Worm (Caenorhabditis elegans) whole organism, young adult: Measurements from ENCODE around the gene ubc-1.
A peak's percentile ranks its signal among the peaks of the same experiment; 100 is the strongest.

Experiments
- B0261.1 ChIP-seq: sonication (generic microtip); optimal IDR thresholded peaks from 2 replicates; lab custom pipeline; 2016; ENCODE audit warnings: mild to moderate bottlenecking, missing genetic modification characterization, moderate library complexity, missing compliant biosample characterization
- B0336.3 ChIP-seq: fragments of 200-800 bp; sonication (Bioruptor generic); IDR thresholded peaks from 2 replicates; pipeline ENCODE4 v1.3.6; 2022; ENCODE audit warnings: missing genetic modification characterization, missing compliant biosample characterization
- C06A6.2 ChIP-seq: fragments of 200-800 bp; sonication (Bioruptor generic); conservative IDR thresholded peaks from 2 replicates; pipeline ENCODE4 v1.3.6; 2022; ENCODE audit warnings: missing genetic modification characterization, missing compliant biosample characterization
- D2030.7 ChIP-seq: fragments of 200-800 bp; sonication (Bioruptor generic); IDR thresholded peaks from 2 replicates; pipeline ENCODE4 v1.3.6; 2022; ENCODE audit warnings: missing genetic modification reagents, missing genetic modification characterization, missing compliant biosample characterization
- F10E7.11 ChIP-seq: sonication (generic microtip); optimal IDR thresholded peaks from 2 replicates; lab custom pipeline; 2017; ENCODE audit warnings: mild to moderate bottlenecking, missing genetic modification characterization, moderate library complexity, missing compliant biosample characterization
- F23B12.7 ChIP-seq: sonication (generic microtip); optimal IDR thresholded peaks from 2 replicates; lab custom pipeline; 2017; ENCODE audit warnings: missing genetic modification characterization, mild to moderate bottlenecking, missing compliant biosample characterization, antibody characterized with exemption, moderate library complexity; ENCODE audit not compliant: insufficient read depth
- F37B4.10 ChIP-seq: fragments of 200-800 bp; sonication (Bioruptor generic); IDR thresholded peaks from 2 replicates; pipeline ENCODE4 v1.3.6; 2022; ENCODE audit warnings: missing genetic modification characterization, missing compliant biosample characterization
- F55B11.4 ChIP-seq: sonication (generic microtip); optimal IDR thresholded peaks from 2 replicates; lab custom pipeline; 2016; ENCODE audit warnings: missing compliant biosample characterization, missing genetic modification characterization, borderline replicate concordance; ENCODE audit not compliant: insufficient read depth
- F57A8.1 ChIP-seq: fragments of 200-800 bp; sonication (Bioruptor generic); optimal IDR thresholded peaks from 2 replicates; lab custom pipeline; 2018; ENCODE audit warnings: mild to moderate bottlenecking, missing genetic modification characterization, moderate library complexity, missing compliant biosample characterization
- K11D2.4 ChIP-seq: fragments of 200-800 bp; sonication (Bioruptor generic); IDR thresholded peaks from 2 replicates; pipeline ENCODE4 v1.3.6; 2022; ENCODE audit warnings: missing genetic modification reagents, missing genetic modification characterization, missing compliant biosample characterization
- Y53G8AR.9 ChIP-seq: fragments of 200-800 bp; sonication (Bioruptor generic); conservative IDR thresholded peaks from 2 replicates; pipeline ENCODE4 v1.3.6; 2022; ENCODE audit warnings: missing genetic modification reagents, missing genetic modification characterization, missing compliant biosample characterization
- Y67H2A.10 ChIP-seq: fragments of 200-800 bp; sonication (Bioruptor generic); conservative IDR thresholded peaks from 2 replicates; pipeline ENCODE4 v1.3.6; 2022; ENCODE audit warnings: missing genetic modification reagents, missing genetic modification characterization, missing compliant biosample characterization
- Y79H2A.3 ChIP-seq: fragments of 200-800 bp; sonication (Bioruptor generic); conservative IDR thresholded peaks from 2 replicates; pipeline ENCODE4 v1.3.6; 2022; ENCODE audit warnings: missing genetic modification reagents, missing genetic modification characterization, missing compliant biosample characterization
- ZK185.1 ChIP-seq: sonication (generic microtip); optimal IDR thresholded peaks from 2 replicates; lab custom pipeline; 2016; ENCODE audit warnings: mild to moderate bottlenecking, missing genetic modification characterization, missing compliant biosample characterization; ENCODE audit not compliant: poor library complexity, severe bottlenecking
- bed-2 ChIP-seq: fragments of 200-800 bp; sonication (Bioruptor generic); IDR thresholded peaks from 2 replicates; pipeline ENCODE4 v1.3.6; 2022; ENCODE audit warnings: missing genetic modification reagents, missing genetic modification characterization, missing compliant biosample characterization
- ccch-3 ChIP-seq: fragments of 200-800 bp; sonication (Bioruptor generic); optimal IDR thresholded peaks from 2 replicates; lab custom pipeline; 2018; ENCODE audit warnings: mild to moderate bottlenecking, missing genetic modification characterization, missing compliant biosample characterization
- chd-7 ChIP-seq: sonication (generic microtip); optimal IDR thresholded peaks from 2 replicates; lab custom pipeline; 2016; ENCODE audit warnings: mild to moderate bottlenecking, missing genetic modification characterization, moderate library complexity, missing compliant biosample characterization
- egl-18 ChIP-seq: fragments of 200-800 bp; sonication (Bioruptor generic); IDR thresholded peaks from 2 replicates; pipeline ENCODE4 v1.3.6; 2022; ENCODE audit warnings: missing genetic modification reagents, missing genetic modification characterization, missing compliant biosample characterization
- ekl-4 ChIP-seq: fragments of 200-800 bp; sonication (Bioruptor generic); IDR thresholded peaks from 2 replicates; pipeline ENCODE4 v1.3.6; 2022; ENCODE audit warnings: missing genetic modification reagents, missing genetic modification characterization, missing compliant biosample characterization
- fkh-3 ChIP-seq: sonication (generic microtip); optimal IDR thresholded peaks from 2 replicates; lab custom pipeline; 2016; ENCODE audit warnings: mild to moderate bottlenecking, missing genetic modification characterization, missing compliant biosample characterization
- gei-17 ChIP-seq: fragments of 200-800 bp; sonication (Bioruptor generic); optimal IDR thresholded peaks from 2 replicates; lab custom pipeline; 2018; ENCODE audit warnings: mild to moderate bottlenecking, missing genetic modification characterization, missing compliant biosample characterization
- hlh-12 ChIP-seq: sonication (generic microtip); optimal IDR thresholded peaks from 2 replicates; lab custom pipeline; 2016; ENCODE audit warnings: missing genetic modification characterization, missing compliant biosample characterization
- hlh-26 ChIP-seq: fragments of 200-800 bp; sonication (Bioruptor generic); conservative IDR thresholded peaks from 2 replicates; pipeline ENCODE4 v1.3.6; 2022; ENCODE audit warnings: missing genetic modification reagents, missing genetic modification characterization, missing compliant biosample characterization
- hmg-20 ChIP-seq: fragments of 200-800 bp; sonication (Bioruptor generic); IDR thresholded peaks from 2 replicates; pipeline ENCODE4 v1.3.6; 2022; ENCODE audit warnings: missing genetic modification reagents, missing genetic modification characterization, missing compliant biosample characterization
- hrde-1 ChIP-seq: sonication (generic microtip); optimal IDR thresholded peaks from 2 replicates; lab custom pipeline; 2016; ENCODE audit warnings: missing genetic modification characterization, mild to moderate bottlenecking, missing compliant biosample characterization, moderate library complexity, missing genotype, missing genetic modification reagents, borderline replicate concordance
- lag-1 ChIP-seq: fragments of 200-800 bp; sonication (Bioruptor generic); IDR thresholded peaks from 2 replicates; pipeline ENCODE4 v1.3.6; 2022; ENCODE audit warnings: missing genetic modification reagents, missing genetic modification characterization, missing compliant biosample characterization
- lin-40 ChIP-seq: sonication (generic microtip); optimal IDR thresholded peaks from 2 replicates; lab custom pipeline; 2016; ENCODE audit warnings: missing genetic modification characterization, mild to moderate bottlenecking, missing compliant biosample characterization, missing genotype, missing genetic modification reagents
- lin-54 ChIP-seq: fragments of 200-800 bp; sonication (Bioruptor generic); optimal IDR thresholded peaks from 2 replicates; lab custom pipeline; 2018; ENCODE audit warnings: mild to moderate bottlenecking, missing genetic modification characterization, missing compliant biosample characterization
- madf-8 ChIP-seq: fragments of 200-800 bp; sonication (Bioruptor generic); conservative IDR thresholded peaks from 2 replicates; pipeline ENCODE4 v1.3.6; 2022; ENCODE audit warnings: missing genetic modification reagents, missing genetic modification characterization, missing compliant biosample characterization
- mcd-1 ChIP-seq: fragments of 200-800 bp; sonication (Bioruptor generic); IDR thresholded peaks from 2 replicates; pipeline ENCODE4 v1.3.6; 2022; ENCODE audit warnings: missing genetic modification reagents, missing genetic modification characterization, missing compliant biosample characterization
- mxl-1 ChIP-seq: sonication (generic microtip); optimal IDR thresholded peaks from 2 replicates; lab custom pipeline; 2016; ENCODE audit warnings: missing genetic modification characterization, missing compliant biosample characterization
- nfya-2 ChIP-seq: fragments of 200-800 bp; sonication (Bioruptor generic); IDR thresholded peaks from 2 replicates; pipeline ENCODE4 v1.3.6; 2022; ENCODE audit warnings: missing genetic modification reagents, missing genetic modification characterization, missing compliant biosample characterization
- nhr-120 ChIP-seq: fragments of 200-800 bp; sonication (Bioruptor generic); IDR thresholded peaks from 2 replicates; pipeline ENCODE4 v1.3.6; 2022; ENCODE audit warnings: missing genetic modification characterization, missing compliant biosample characterization
- nhr-27 ChIP-seq: fragments of 200-800 bp; sonication (Bioruptor generic); optimal IDR thresholded peaks from 2 replicates; lab custom pipeline; 2018; ENCODE audit warnings: mild to moderate bottlenecking, missing genetic modification characterization, moderate library complexity, missing compliant biosample characterization
- nhr-80 ChIP-seq: sonication (generic microtip); optimal IDR thresholded peaks from 2 replicates; lab custom pipeline; 2016; ENCODE audit warnings: missing genetic modification characterization, missing compliant biosample characterization
- nhr-90 ChIP-seq: sonication (generic microtip); optimal IDR thresholded peaks from 2 replicates; lab custom pipeline; 2016; ENCODE audit warnings: missing genotype, mild to moderate bottlenecking, missing genetic modification characterization, missing compliant biosample characterization
- rcor-1 ChIP-seq: fragments of 200-800 bp; sonication (Bioruptor generic); IDR thresholded peaks from 2 replicates; pipeline ENCODE4 v1.3.6; 2022; ENCODE audit warnings: missing genetic modification reagents, missing genetic modification characterization, missing compliant biosample characterization
- sdz-38 ChIP-seq: sonication (generic microtip); optimal IDR thresholded peaks from 2 replicates; lab custom pipeline; 2016; ENCODE audit warnings: missing genotype, missing genetic modification characterization, missing compliant biosample characterization
- snpc-1.1 ChIP-seq: sonication (generic microtip); optimal IDR thresholded peaks from 2 replicates; lab custom pipeline; 2017; ENCODE audit warnings: missing genetic modification characterization, mild to moderate bottlenecking, missing compliant biosample characterization, antibody characterized with exemption, moderate library complexity, missing genotype, missing genetic modification reagents; ENCODE audit not compliant: insufficient read depth
- snpc-3.4 ChIP-seq: sonication (generic microtip); optimal IDR thresholded peaks from 2 replicates; lab custom pipeline; 2017; ENCODE audit warnings: missing genetic modification characterization, mild to moderate bottlenecking, missing compliant biosample characterization, antibody characterized with exemption, moderate library complexity, missing genotype, missing genetic modification reagents
- tlf-1 ChIP-seq: fragments of 200-800 bp; sonication (Bioruptor generic); optimal IDR thresholded peaks from 2 replicates; lab custom pipeline; 2018; ENCODE audit warnings: mild to moderate bottlenecking, missing genetic modification characterization, missing compliant biosample characterization
- unc-130 ChIP-seq: sonication (generic microtip); optimal IDR thresholded peaks from 2 replicates; lab custom pipeline; 2016; ENCODE audit warnings: missing genetic modification reagents, missing genetic modification characterization, missing compliant biosample characterization
- xnd-1 ChIP-seq: sonication (generic microtip); optimal IDR thresholded peaks from 2 replicates; lab custom pipeline; 2016; ENCODE audit warnings: missing genotype, missing genetic modification reagents, missing genetic modification characterization, missing compliant biosample characterization
- zfh-2 ChIP-seq: fragments of 200-800 bp; sonication (Bioruptor generic); conservative IDR thresholded peaks from 2 replicates; pipeline ENCODE4 v1.3.6; 2022; ENCODE audit warnings: missing genetic modification reagents, missing genetic modification characterization, missing compliant biosample characterization
- ztf-25 ChIP-seq: fragments of 200-800 bp; sonication (Bioruptor generic); IDR thresholded peaks from 2 replicates; pipeline ENCODE4 v1.3.6; 2022; ENCODE audit warnings: missing genetic modification reagents, missing genetic modification characterization, missing compliant biosample characterization
- ztf-26 ChIP-seq: sonication (generic microtip); optimal IDR thresholded peaks from 2 replicates; lab custom pipeline; 2017; ENCODE audit warnings: missing genetic modification characterization, missing compliant biosample characterization
- ztf-3 ChIP-seq: fragments of 200-800 bp; sonication (Bioruptor generic); optimal IDR thresholded peaks from 2 replicates; lab custom pipeline; 2018; ENCODE audit warnings: mild to moderate bottlenecking, missing genetic modification characterization, missing compliant biosample characterization

ubc-1 gene

DNA sequence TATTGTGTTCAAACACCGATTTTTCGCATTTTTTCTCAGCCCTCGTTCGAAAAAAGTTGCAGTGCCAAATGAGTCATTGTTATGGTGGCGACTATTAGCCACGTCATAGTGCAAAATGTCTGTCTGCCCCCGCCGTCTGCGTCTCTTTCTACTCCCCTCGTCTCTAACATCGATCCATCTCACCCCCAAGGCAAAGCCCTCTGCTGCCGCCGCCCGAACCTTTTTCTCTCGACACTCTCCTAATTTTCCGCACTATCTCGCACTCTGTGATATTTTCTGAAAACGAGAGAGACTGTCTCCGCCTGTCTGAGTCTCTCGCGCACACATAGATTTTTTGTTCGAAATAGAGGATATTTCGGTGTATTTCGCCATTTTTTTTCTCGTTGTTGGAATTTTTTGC, 9.7 kb upstream of the ubc-1 start (continued):
- TF ChIP-seq sdz-38 (tag; lab: Kevin White, UChicago) (no peak), Y53G8AR.9 (no peak), ZK185.1 (peak; percentile 65), lin-54 (GFP tag; lab: Kevin White, UChicago) (peak; percentile 3), gei-17 (GFP tag; lab: Kevin White, UChicago) (no peak), rcor-1 (GFP tag; lab: Robert Waterston, UW) (no peak), mcd-1 (GFP tag; lab: Robert Waterston, UW) (peak; percentile 56), xnd-1 (tag; lab: Kevin White, UChicago) (no peak), madf-8 (GFP tag; lab: Robert Waterston, UW) (no peak), F57A8.1 (GFP tag; lab: Kevin White, UChicago) (no peak), Y67H2A.10 (GFP tag; lab: Robert Waterston, UW) (no peak), nhr-90 (tag; lab: Kevin White, UChicago) (peak; percentile 3), K11D2.4 (GFP tag; lab: Robert Waterston, UW) (no peak), fkh-3 (tag; lab: Kevin White, UChicago) (no peak), Y79H2A.3 (GFP tag; lab: Robert Waterston, UW) (no peak), bed-2 (GFP tag; lab: Robert Waterston, UW) (no peak), C06A6.2 (GFP tag; lab: Robert Waterston, UW) (peak; percentile 42; the same call in 1 of the 2 replicates), nhr-120 (GFP tag; lab: Robert Waterston, UW) (no peak), hmg-20 (no peak), mxl-1 (no peak), chd-7 (tag; lab: Kevin White, UChicago) (no peak), snpc-3.4 (no peak), unc-130 (GFP tag; lab: Kevin White, UChicago) (no peak), B0336.3 (GFP tag; lab: Robert Waterston, UW) (peak; percentile 54; the same call in 1 of the 2 replicates), hlh-26 (GFP tag; lab: Robert Waterston, UW) (no peak), F55B11.4 (no peak), lag-1 (GFP tag; lab: Robert Waterston, UW) (no peak), F10E7.11 (tag; lab: Kevin White, UChicago) (no peak), lin-40 (peak; percentile 73), D2030.7 (GFP tag; lab: Robert Waterston, UW) (no peak), F23B12.7 (tag; lab: Kevin White, UChicago) (no peak), ztf-3 (no peak), B0261.1 (tag; lab: Kevin White, UChicago) (no peak), ccch-3 (no peak), snpc-1.1 (tag; lab: Kevin White, UChicago) (no peak), ztf-26 (peak; percentile 19), zfh-2 (GFP tag; lab: Robert Waterston, UW) (peak; percentile 95), ekl-4 (GFP tag; lab: Robert Waterston, UW) (no peak), F37B4.10 (GFP tag; lab: Robert Waterston, UW) (no peak), nhr-27 (tag; lab: Kevin White, UChicago) (no peak), tlf-1 (GFP tag; lab: Kevin White, UChicago) (no peak), nhr-80 (tag; lab: Kevin White, UChicago) (peak; percentile 48), ztf-25 (GFP tag; lab: Robert Waterston, UW) (no peak), hlh-12 (tag; lab: Kevin White, UChicago) (no peak), egl-18 (GFP tag; lab: Robert Waterston, UW) (no peak), hrde-1 (no peak), nfya-2 (GFP tag; lab: Robert Waterston, UW) (no peak)
